Worm (Caenorhabditis elegans) whole organism, L4 larva: Measurements from ENCODE around the gene orc-3.

Experiments used
- F37D6.2 ChIP-seq: sonication (generic microtip); optimal IDR thresholded peaks from 2 replicates; lab custom pipeline; 2016; ENCODE audit warnings: mild to moderate bottlenecking, missing genetic modification characterization, missing compliant biosample characterization
- T26A8.4 ChIP-seq: fragments of 200-800 bp; sonication (Bioruptor generic); IDR thresholded peaks from 2 replicates; pipeline ENCODE4 v1.3.6; 2022; ENCODE audit warnings: missing genetic modification characterization, missing compliant biosample characterization
- Y48G9A.11 ChIP-seq: fragments of 200-800 bp; sonication (Bioruptor generic); IDR thresholded peaks from 2 replicates; pipeline ENCODE4 v1.3.6; 2022; ENCODE audit warnings: missing genetic modification reagents, missing genetic modification characterization, missing compliant biosample characterization
- ama-1 ChIP-seq: fragments of 150-350 bp; optimal IDR thresholded peaks from 2 replicates; lab custom pipeline; 2014; ENCODE audit warnings: inconsistent platforms, mixed read lengths
- arid-1 ChIP-seq: fragments of 200-800 bp; sonication (Bioruptor generic); conservative IDR thresholded peaks from 2 replicates; pipeline ENCODE4 v1.3.6; 2022; ENCODE audit warnings: missing genetic modification reagents, missing genetic modification characterization, missing compliant biosample characterization
- ceh-28 ChIP-seq: fragments of 150-350 bp; optimal IDR thresholded peaks from 2 replicates; lab custom pipeline; 2014; ENCODE audit warnings: missing biosample characterization, missing genetic modification reagents, missing genetic modification characterization
- ceh-82 ChIP-seq: sonication (generic microtip); optimal IDR thresholded peaks from 2 replicates; lab custom pipeline; 2017; ENCODE audit warnings: missing biosample characterization, missing genetic modification characterization
- daf-16 ChIP-seq, 3 experiments: sonication (generic microtip); optimal IDR thresholded peaks; 2 replicates each; lab custom pipeline; 2016 to 2017; ENCODE audit warnings: missing genetic modification characterization in 3 of 3, missing genetic modification reagents in 3 of 3, mild to moderate bottlenecking in 2 of 3, missing compliant biosample characterization in 2 of 3, missing biosample characterization in 1 of 3, moderate library complexity in 1 of 3
- daf-19 ChIP-seq: fragments of 200-800 bp; sonication (Bioruptor generic); conservative IDR thresholded peaks from 2 replicates; pipeline ENCODE4 v1.3.6; 2022; ENCODE audit warnings: missing genetic modification characterization, missing compliant biosample characterization
- dmd-8 ChIP-seq: fragments of 200-800 bp; sonication (Bioruptor generic); IDR thresholded peaks from 2 replicates; pipeline ENCODE4 v1.3.6; 2022; ENCODE audit warnings: missing genetic modification characterization, missing compliant biosample characterization
- dmd-9 ChIP-seq: fragments of 200-800 bp; sonication (Bioruptor generic); IDR thresholded peaks from 2 replicates; pipeline ENCODE4 v1.3.6; 2022; ENCODE audit warnings: missing genetic modification reagents, missing genetic modification characterization, missing compliant biosample characterization
- dpl-1 ChIP-seq: fragments of 150-350 bp; optimal IDR thresholded peaks from 2 replicates; lab custom pipeline; 2014; ENCODE audit warnings: missing biosample characterization, missing genetic modification reagents, missing genetic modification characterization
- egl-27 ChIP-seq: sonication (generic microtip); optimal IDR thresholded peaks from 3 replicates; lab custom pipeline; 2017; ENCODE audit warnings: missing biosample characterization, missing genetic modification reagents, missing genetic modification characterization
- hif-1 ChIP-seq, 2 experiments: sonication (generic microtip); optimal IDR thresholded peaks; 2 replicates each; lab custom pipeline; 2016 to 2017; ENCODE audit warnings: missing compliant biosample characterization in 2 of 2, missing genetic modification characterization in 2 of 2, missing genetic modification reagents in 2 of 2, missing genotype in 2 of 2, mild to moderate bottlenecking in 1 of 2
- hlh-30 ChIP-seq: sonication (generic microtip); optimal IDR thresholded peaks from 2 replicates; lab custom pipeline; 2017; ENCODE audit warnings: antibody characterized with exemption, mild to moderate bottlenecking, missing genetic modification characterization, missing compliant biosample characterization; ENCODE audit not compliant: insufficient read depth
- lin-13 ChIP-seq: fragments of 150-350 bp; optimal IDR thresholded peaks from 2 replicates; lab custom pipeline; 2014; ENCODE audit warnings: missing biosample characterization, missing genetic modification reagents, missing genetic modification characterization
- lin-29 ChIP-seq: fragments of 200-800 bp; sonication (Bioruptor generic); IDR thresholded peaks from 2 replicates; pipeline ENCODE4 v1.3.6; 2022; ENCODE audit warnings: missing genetic modification reagents, missing genetic modification characterization, missing compliant biosample characterization
- madf-9 ChIP-seq: fragments of 200-800 bp; sonication (Bioruptor generic); conservative IDR thresholded peaks from 2 replicates; pipeline ENCODE4 v1.3.6; 2022; ENCODE audit warnings: missing genetic modification reagents, missing genetic modification characterization, missing compliant biosample characterization
- mdt-29 ChIP-seq: fragments of 200-800 bp; sonication (Bioruptor generic); IDR thresholded peaks from 2 replicates; pipeline ENCODE4 v1.3.6; 2022; ENCODE audit warnings: missing genetic modification reagents, missing genetic modification characterization, missing compliant biosample characterization
- mep-1 ChIP-seq: fragments of 150-350 bp; sonication (generic microtip); optimal IDR thresholded peaks from 3 replicates; lab custom pipeline; 2014; ENCODE audit warnings: missing biosample characterization, missing genetic modification characterization
- nhr-102 ChIP-seq: sonication (generic microtip); optimal IDR thresholded peaks from 2 replicates; lab custom pipeline; 2016; ENCODE audit warnings: mild to moderate bottlenecking, missing genetic modification characterization, moderate library complexity, missing compliant biosample characterization
- nhr-11 ChIP-seq: fragments of 150-350 bp; optimal IDR thresholded peaks from 2 replicates; lab custom pipeline; 2014; ENCODE audit warnings: missing biosample characterization, missing genetic modification characterization
- nhr-25 ChIP-seq: sonication (generic microtip); optimal IDR thresholded peaks from 2 replicates; lab custom pipeline; 2017; ENCODE audit warnings: missing genetic modification characterization, mild to moderate bottlenecking, missing compliant biosample characterization, antibody characterized with exemption, moderate library complexity, borderline replicate concordance; ENCODE audit not compliant: insufficient read depth
- nhr-77 ChIP-seq: fragments of 150-350 bp; optimal IDR thresholded peaks from 2 replicates; lab custom pipeline; 2014; ENCODE audit warnings: missing biosample characterization, missing genetic modification characterization
- pha-4 ChIP-seq, 2 experiments: fragments of 150-350 bp in 1 of 2; fragments of 200-800 bp in 1 of 2; sonication (Bioruptor generic) in 1 of 2; IDR thresholded peaks in 1 of 2; optimal IDR thresholded peaks in 1 of 2; 2 replicates each; pipeline versions ENCODE4 v1.3.6 to Lab custom; 2014 to 2022; ENCODE audit warnings: missing genetic modification characterization in 2 of 2, missing genetic modification reagents in 2 of 2, missing biosample characterization in 1 of 2, missing compliant biosample characterization in 1 of 2
- rbr-2 ChIP-seq: sonication (generic microtip); optimal IDR thresholded peaks from 2 replicates; lab custom pipeline; 2016; ENCODE audit warnings: missing genotype, missing genetic modification characterization, missing compliant biosample characterization
- sdz-12 ChIP-seq: fragments of 200-800 bp; sonication (Bioruptor generic); optimal IDR thresholded peaks from 2 replicates; lab custom pipeline; 2018; ENCODE audit warnings: mild to moderate bottlenecking, missing genetic modification characterization, missing compliant biosample characterization
- set-16 ChIP-seq: fragments of 200-800 bp; sonication (Bioruptor generic); IDR thresholded peaks from 2 replicates; pipeline ENCODE4 v1.3.6; 2022; ENCODE audit warnings: missing genetic modification reagents, missing genetic modification characterization, missing compliant biosample characterization
- snpc-1.2 ChIP-seq: fragments of 200-800 bp; sonication (Bioruptor generic); IDR thresholded peaks from 2 replicates; pipeline ENCODE4 v1.3.6; 2022; ENCODE audit warnings: missing genetic modification reagents, missing genetic modification characterization, missing compliant biosample characterization
- tra-1 ChIP-seq: fragments of 200-800 bp; sonication (Bioruptor generic); IDR thresholded peaks from 2 replicates; pipeline ENCODE4 v1.3.6; 2022; ENCODE audit warnings: missing genetic modification reagents, missing genetic modification characterization, missing compliant biosample characterization
- unc-62 ChIP-seq, 3 experiments: fragments of 150-350 bp in 1 of 3; sonication (generic microtip); optimal IDR thresholded peaks in 2 of 3; peaks in 1 of 3; 1 replicate in 1 of 3; 2 replicates in 2 of 3; lab custom pipeline; 2014 to 2017; ENCODE audit warnings: missing biosample characterization in 3 of 3, missing genetic modification characterization in 3 of 3, missing genetic modification reagents in 3 of 3, missing genotype in 1 of 3

orc-3 gene

DNA sequence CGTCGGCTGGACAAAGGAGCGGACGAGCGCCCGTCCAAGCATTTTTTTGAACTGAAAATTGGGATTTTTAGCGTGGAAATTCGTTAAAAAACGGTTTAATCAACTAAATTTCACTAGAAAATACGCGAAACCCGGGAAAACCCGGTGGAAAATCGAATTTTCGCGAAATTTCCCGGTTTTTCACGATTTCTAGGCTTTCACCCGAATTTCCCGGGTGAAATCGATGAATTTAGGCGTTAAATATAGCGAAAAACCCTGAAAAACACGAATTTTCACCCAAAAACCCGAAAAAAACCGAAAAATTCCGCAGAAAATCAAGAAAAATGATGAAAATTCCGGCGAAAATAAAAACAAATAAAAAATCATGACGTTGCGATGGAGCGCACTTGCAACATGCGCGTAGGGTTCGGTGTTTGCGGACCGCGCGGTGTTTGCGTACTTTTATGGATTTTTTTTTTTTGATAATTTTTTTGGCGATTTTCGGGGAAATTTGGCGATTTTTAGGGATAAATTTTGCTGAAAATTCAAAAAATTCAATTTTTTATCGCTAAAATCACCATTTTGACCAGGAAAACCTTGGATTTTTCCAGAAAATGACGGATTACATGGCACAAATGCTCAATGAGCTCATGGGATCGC, 5.9 kb upstream of the orc-3 start, which contains the start of the genes mrpl-45 and Y119D3B.12 (continued):
- no peak for TF ChIP-seq egl-27 (tag; lab: Kevin White, UChicago)
- TF ChIP-seq daf-16 (GFP tag; optimal IDR thresholded peaks at IDR 0.05; lab: Kevin White, UChicago): no peak
- TF ChIP-seq daf-16 (tag; optimal IDR thresholded peaks at IDR 0.05; lab: Kevin White, UChicago): peak; percentile 25
- TF ChIP-seq tra-1 (GFP tag; lab: Robert Waterston, UW): peak; percentile 44; the same call in 1 of the 2 replicates
- peak; percentile 66 for TF ChIP-seq arid-1
- TF ChIP-seq dmd-9 (GFP tag; lab: Robert Waterston, UW): no peak
- 0 out of 2 replicates have a peak, but pooled peaks have one; percentile 45 for TF ChIP-seq T26A8.4 (GFP tag; lab: Robert Waterston, UW)
- TF ChIP-seq lin-13 (GFP tag; lab: Kevin White, UChicago): peak; percentile 58
- peak; percentile 42 for TF ChIP-seq F37D6.2 (tag; lab: Kevin White, UChicago)
- TF ChIP-seq pha-4 (GFP tag; IDR thresholded peaks at IDR 0.05; lab: Robert Waterston, UW): peak; percentile 36; the same call in 1 of the 2 replicates
- TF ChIP-seq pha-4 (tag; optimal IDR thresholded peaks at IDR 0.05; lab: Kevin White, UChicago): no peak
- TF ChIP-seq nhr-102: peak; percentile 54
- peak; percentile 22 for TF ChIP-seq nhr-11 (tag; lab: Kevin White, UChicago)
- peak; percentile 81 for TF ChIP-seq dpl-1 (GFP tag; lab: Kevin White, UChicago)
- peak; percentile 66 for TF ChIP-seq nhr-77
- TF ChIP-seq rbr-2 (tag; lab: Kevin White, UChicago): peak; percentile 66
- no peak for TF ChIP-seq nhr-25 (tag; lab: Kevin White, UChicago)
- peak in 1 of 2 experiments; percentile 55 for TF ChIP-seq hif-1 (tag; optimal IDR thresholded peaks at IDR 0.05; lab: Kevin White, UChicago)

- TF ChIP-seq Y48G9A.11 (GFP tag; lab: Robert Waterston, UW) (no peak), ama-1 (lab: Kevin White, UChicago) (no peak), madf-9 (GFP tag; lab: Robert Waterston, UW) (no peak), lin-29 (GFP tag; lab: Robert Waterston, UW) (no peak), set-16 (GFP tag; lab: Robert Waterston, UW) (peak; percentile 65), unc-62 (GFP tag; optimal IDR thresholded peaks at IDR 0.05 in 1 of 2; lab: Kevin White, UChicago) (peak in 1 of 2 experiments; percentile 40), unc-62 (tag; optimal IDR thresholded peaks at IDR 0.05; lab: Kevin White, UChicago) (no peak)
- TF ChIP-seq, all 104 proteins: peak for 2
Observed at ce11 chrIII:1205421-1205820, 2.5 kb upstream of the orc-3 start.

- no peak for TF ChIP-seq dmd-8 (GFP tag; lab: Robert Waterston, UW)
- peak; percentile 52 for TF ChIP-seq ceh-28 (tag; lab: Kevin White, UChicago)
Observed at ce11 chrIII:1206331-1206730, 1.6 kb upstream of the orc-3 start.

- TF ChIP-seq mdt-29 (GFP tag; lab: Robert Waterston, UW): no peak
- TF ChIP-seq ceh-28 (tag; lab: Kevin White, UChicago): peak; percentile 86
- no peak for TF ChIP-seq T26A8.4 (GFP tag; lab: Robert Waterston, UW)
- TF ChIP-seq mep-1 (tag; lab: Kevin White, UChicago): no peak
- TF ChIP-seq hlh-30 (tag; lab: Kevin White, UChicago): no peak
- TF ChIP-seq sdz-12: no peak
- TF ChIP-seq snpc-1.2 (GFP tag; lab: Robert Waterston, UW): no peak
Observed at ce11 chrIII:1207027-1207426, 906 bp upstream of the orc-3 start.

DNA sequence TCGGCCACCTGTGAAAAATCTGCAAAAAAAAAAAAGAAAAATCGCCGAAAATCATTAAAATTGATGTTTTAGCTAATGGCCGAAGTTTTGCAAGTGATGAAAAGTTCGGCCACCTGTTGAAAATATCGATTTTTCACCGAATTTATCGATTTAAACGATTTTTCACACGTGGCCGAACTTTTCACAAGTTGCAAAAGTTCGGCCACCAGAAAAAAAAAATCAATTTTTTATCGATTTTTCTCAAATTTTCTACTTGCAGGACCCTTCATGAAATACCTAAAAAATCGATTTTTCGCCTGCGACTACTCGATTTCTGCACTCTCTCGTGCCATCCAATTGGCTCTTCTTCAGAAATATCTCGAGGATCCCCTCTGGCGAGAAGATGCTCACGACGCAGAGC, 2.7 kb downstream of the orc-3 start:
- TF ChIP-seq ceh-28 (tag; lab: Kevin White, UChicago) (peak; percentile 31), daf-19 (GFP tag; lab: Robert Waterston, UW) (no peak), unc-62 (GFP tag; optimal IDR thresholded peaks at IDR 0.05 in 1 of 2; lab: Kevin White, UChicago) (peak in 1 of 2 experiments; percentile 12), unc-62 (tag; optimal IDR thresholded peaks at IDR 0.05; lab: Kevin White, UChicago) (no peak), ceh-82 (tag; lab: Kevin White, UChicago) (no peak)
